Worm (Caenorhabditis elegans): ENCODE results near the gene snf-12.

snf-12 gene

ce11 chrX:9034310-9034709 lies 5.0 kb downstream of the snf-12 start, which contains the start of gene nep-22:
Gene nep-22, plus strand, starts transcription at chrX:9034554.
- TF ChIP-seq tab-1 (GFP tag; IDR thresholded peaks at IDR 0.05), result no peak
- TF ChIP-seq T22C8.4 (GFP tag; IDR thresholded peaks at IDR 0.05), result no peak
- no peak for TF ChIP-seq med-1 (GFP tag; optimal IDR thresholded peaks at IDR 0.05; ENCODE audit: insufficient read depth)
- TF ChIP-seq ztf-23 (GFP tag; IDR thresholded peaks at IDR 0.05), result no peak
- no peak for TF ChIP-seq ztf-29 (GFP tag; IDR thresholded peaks at IDR 0.05)
- no peak for TF ChIP-seq ref-1 (GFP tag; conservative IDR thresholded peaks at IDR 0.05)
- TF ChIP-seq flt-1 (GFP tag; IDR thresholded peaks at IDR 0.05), result no peak
- no peak for TF ChIP-seq cog-1 (tag; optimal IDR thresholded peaks at IDR 0.05)
- no peak for TF ChIP-seq klf-2 (GFP tag; conservative IDR thresholded peaks at IDR 0.05)

DNA sequence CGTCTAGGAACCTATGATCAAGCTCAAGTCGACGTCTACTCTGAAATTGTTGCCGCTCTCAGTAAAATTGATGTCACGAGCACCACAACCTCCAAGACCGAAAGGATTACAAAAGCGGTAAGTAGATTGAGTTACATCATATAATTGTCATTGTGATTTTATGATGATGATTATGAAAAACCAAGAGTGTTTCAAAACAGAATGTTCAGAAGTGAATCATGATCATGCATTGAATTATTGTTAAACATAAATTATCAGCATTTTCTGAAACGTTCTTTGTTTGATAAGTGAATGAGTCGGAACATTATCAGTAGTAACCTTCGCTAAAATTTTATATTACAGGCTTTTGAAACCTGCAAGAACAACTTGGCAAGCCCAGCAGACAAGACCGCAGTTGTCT lies 5.9 kb downstream of the snf-12 start:
- TF ChIP-seq klf-2 (GFP tag; conservative IDR thresholded peaks at IDR 0.05) (no peak), ztf-23 (GFP tag; IDR thresholded peaks at IDR 0.05) (no peak), ref-1 (GFP tag; conservative IDR thresholded peaks at IDR 0.05) (no peak), T22C8.4 (GFP tag; IDR thresholded peaks at IDR 0.05) (no peak), tab-1 (GFP tag; IDR thresholded peaks at IDR 0.05) (no peak), ztf-29 (GFP tag; IDR thresholded peaks at IDR 0.05) (no peak), cog-1 (tag; optimal IDR thresholded peaks at IDR 0.05) (no peak), med-1 (GFP tag; optimal IDR thresholded peaks at IDR 0.05; ENCODE audit: insufficient read depth) (no peak), flt-1 (GFP tag; IDR thresholded peaks at IDR 0.05) (no peak)

DNA sequence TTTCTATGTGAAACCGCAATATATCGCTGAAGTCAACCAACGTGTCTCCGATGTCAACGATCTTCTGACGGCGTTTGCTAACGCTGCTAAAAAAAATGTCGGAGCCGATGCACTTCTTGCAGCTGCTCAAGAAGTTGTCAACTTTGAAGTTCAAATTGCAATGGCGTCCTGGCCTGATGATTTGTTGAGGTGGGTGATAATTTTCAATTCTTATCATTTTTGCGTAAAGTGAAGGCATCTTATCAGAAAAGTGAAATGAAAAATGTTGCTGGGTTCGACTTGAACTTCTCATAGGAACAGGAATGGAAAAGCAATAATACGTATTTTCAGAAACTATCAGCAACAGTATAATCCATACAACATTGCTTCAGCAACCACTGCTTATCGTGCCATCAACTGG lies 7.0 kb downstream of the snf-12 start:
- no peak for TF ChIP-seq ztf-23 (GFP tag; IDR thresholded peaks at IDR 0.05)
- TF ChIP-seq tab-1 (GFP tag; IDR thresholded peaks at IDR 0.05), result no peak
- TF ChIP-seq ztf-29 (GFP tag; IDR thresholded peaks at IDR 0.05), result no peak
- no peak for TF ChIP-seq cog-1 (tag; optimal IDR thresholded peaks at IDR 0.05)
- no peak for TF ChIP-seq flt-1 (GFP tag; IDR thresholded peaks at IDR 0.05)
- TF ChIP-seq ref-1 (GFP tag; conservative IDR thresholded peaks at IDR 0.05), result no peak
- TF ChIP-seq med-1 (GFP tag; optimal IDR thresholded peaks at IDR 0.05; ENCODE audit: insufficient read depth), result no peak
- TF ChIP-seq klf-2 (GFP tag; conservative IDR thresholded peaks at IDR 0.05), result no peak
- TF ChIP-seq T22C8.4 (GFP tag; IDR thresholded peaks at IDR 0.05), result no peak

DNA sequence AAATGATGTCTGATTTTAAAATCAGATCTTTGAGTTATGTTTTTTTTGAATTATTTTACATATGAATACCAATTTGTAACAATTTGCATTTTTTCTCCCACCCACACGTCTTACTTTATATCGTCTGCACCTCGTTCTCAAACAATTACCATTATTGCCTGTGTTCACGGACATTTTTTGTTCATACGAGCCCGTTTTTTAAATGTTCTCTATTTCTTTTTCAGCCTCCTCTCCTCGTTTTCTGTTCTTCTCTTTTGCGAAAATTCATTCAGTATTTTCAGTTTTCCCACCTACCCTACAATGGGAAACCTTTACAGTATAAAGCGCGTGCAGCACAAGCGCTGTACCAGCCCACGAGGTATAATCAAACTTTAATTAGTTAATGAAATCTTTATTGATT lies 16.6 kb downstream of the snf-12 start, which contains the start of gene prdm-14:
Gene prdm-14, plus strand, starts transcription at position 301 of the 400 bp plus-strand sequence.
- no peak for TF ChIP-seq flt-1 (GFP tag; IDR thresholded peaks at IDR 0.05)
- TF ChIP-seq T22C8.4 (GFP tag; IDR thresholded peaks at IDR 0.05), result no peak
- no peak for TF ChIP-seq ztf-23 (GFP tag; IDR thresholded peaks at IDR 0.05)
- no peak for TF ChIP-seq cog-1 (tag; optimal IDR thresholded peaks at IDR 0.05)
- TF ChIP-seq tab-1 (GFP tag; IDR thresholded peaks at IDR 0.05), result no peak
- no peak for TF ChIP-seq klf-2 (GFP tag; conservative IDR thresholded peaks at IDR 0.05)
- no peak for TF ChIP-seq ztf-29 (GFP tag; IDR thresholded peaks at IDR 0.05)
- TF ChIP-seq ref-1 (GFP tag; conservative IDR thresholded peaks at IDR 0.05), result no peak
- no peak for TF ChIP-seq med-1 (GFP tag; optimal IDR thresholded peaks at IDR 0.05; ENCODE audit: insufficient read depth)

ce11 chrX:9048657-9049056 lies 19.4 kb downstream of the snf-12 start, which contains the start of gene F47E1.20:
Gene F47E1.20, plus strand, starts transcription at chrX:9048957.
- TF ChIP-seq flt-1 (GFP tag; IDR thresholded peaks at IDR 0.05), result no peak
- no peak for TF ChIP-seq tab-1 (GFP tag; IDR thresholded peaks at IDR 0.05)

- TF ChIP-seq tab-1 (GFP tag; IDR thresholded peaks at IDR 0.05) (no peak), klf-2 (GFP tag; conservative IDR thresholded peaks at IDR 0.05) (no peak)
These were observed 24.2 kb downstream of the snf-12 start for ce11 chrX:9053426-9053825.

DNA sequence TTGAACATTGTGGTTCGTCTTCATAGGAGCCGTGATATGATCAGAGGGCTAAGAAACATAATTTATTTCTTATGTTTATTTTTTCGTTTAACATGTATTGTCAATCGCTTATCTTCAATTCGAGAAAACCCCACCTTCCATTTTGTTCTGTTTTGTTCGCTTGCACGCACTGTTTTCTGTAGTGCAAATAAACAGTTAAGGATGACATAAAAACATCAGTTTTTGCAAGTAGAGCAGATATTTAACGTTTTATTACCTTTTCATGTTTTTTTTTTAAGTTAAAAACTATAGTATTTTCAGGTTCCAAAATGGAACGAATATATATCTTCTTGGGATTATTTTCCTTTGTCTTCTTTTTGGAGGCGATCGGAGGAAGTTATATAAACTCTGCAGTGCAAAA lies 28.1 kb downstream of the snf-12 start, which contains the start of gene F47E1.2:
Gene F47E1.2, plus strand, starts transcription at position 301 of the 400 bp plus-strand sequence.
- TF ChIP-seq cog-1 (tag; optimal IDR thresholded peaks at IDR 0.05) (no peak), ref-1 (GFP tag; conservative IDR thresholded peaks at IDR 0.05) (no peak), med-1 (GFP tag; optimal IDR thresholded peaks at IDR 0.05; ENCODE audit: insufficient read depth) (no peak), flt-1 (GFP tag; IDR thresholded peaks at IDR 0.05) (no peak), T22C8.4 (GFP tag; IDR thresholded peaks at IDR 0.05) (no peak), tab-1 (GFP tag; IDR thresholded peaks at IDR 0.05) (no peak)

- no peak for TF ChIP-seq klf-2 (GFP tag; conservative IDR thresholded peaks at IDR 0.05)
- no peak for TF ChIP-seq T22C8.4 (GFP tag; IDR thresholded peaks at IDR 0.05)
- no peak for TF ChIP-seq ztf-29 (GFP tag; IDR thresholded peaks at IDR 0.05)
- TF ChIP-seq flt-1 (GFP tag; IDR thresholded peaks at IDR 0.05), result no peak
- no peak for TF ChIP-seq cog-1 (tag; optimal IDR thresholded peaks at IDR 0.05)
- no peak for TF ChIP-seq tab-1 (GFP tag; IDR thresholded peaks at IDR 0.05)
- no peak for TF ChIP-seq med-1 (GFP tag; optimal IDR thresholded peaks at IDR 0.05; ENCODE audit: insufficient read depth)
- no peak for TF ChIP-seq ztf-23 (GFP tag; IDR thresholded peaks at IDR 0.05)
These were observed 33.3 kb downstream of the snf-12 start, which contains the start of gene F47E1.4 for ce11 chrX:9062523-9062922. Gene F47E1.4, plus strand, starts transcription at chrX:9062823.

ce11 chrX:9063439-9063838 lies 34.2 kb downstream of the snf-12 start:
- no peak for TF ChIP-seq cog-1 (tag; optimal IDR thresholded peaks at IDR 0.05)
- TF ChIP-seq ztf-29 (GFP tag; IDR thresholded peaks at IDR 0.05), result no peak
- no peak for TF ChIP-seq flt-1 (GFP tag; IDR thresholded peaks at IDR 0.05)
- no peak for TF ChIP-seq ztf-23 (GFP tag; IDR thresholded peaks at IDR 0.05)
- no peak for TF ChIP-seq ref-1 (GFP tag; conservative IDR thresholded peaks at IDR 0.05)
- no peak for TF ChIP-seq med-1 (GFP tag; optimal IDR thresholded peaks at IDR 0.05; ENCODE audit: insufficient read depth)
- TF ChIP-seq T22C8.4 (GFP tag; IDR thresholded peaks at IDR 0.05), result no peak
- TF ChIP-seq tab-1 (GFP tag; IDR thresholded peaks at IDR 0.05), result no peak
- TF ChIP-seq klf-2 (GFP tag; conservative IDR thresholded peaks at IDR 0.05), result no peak

DNA sequence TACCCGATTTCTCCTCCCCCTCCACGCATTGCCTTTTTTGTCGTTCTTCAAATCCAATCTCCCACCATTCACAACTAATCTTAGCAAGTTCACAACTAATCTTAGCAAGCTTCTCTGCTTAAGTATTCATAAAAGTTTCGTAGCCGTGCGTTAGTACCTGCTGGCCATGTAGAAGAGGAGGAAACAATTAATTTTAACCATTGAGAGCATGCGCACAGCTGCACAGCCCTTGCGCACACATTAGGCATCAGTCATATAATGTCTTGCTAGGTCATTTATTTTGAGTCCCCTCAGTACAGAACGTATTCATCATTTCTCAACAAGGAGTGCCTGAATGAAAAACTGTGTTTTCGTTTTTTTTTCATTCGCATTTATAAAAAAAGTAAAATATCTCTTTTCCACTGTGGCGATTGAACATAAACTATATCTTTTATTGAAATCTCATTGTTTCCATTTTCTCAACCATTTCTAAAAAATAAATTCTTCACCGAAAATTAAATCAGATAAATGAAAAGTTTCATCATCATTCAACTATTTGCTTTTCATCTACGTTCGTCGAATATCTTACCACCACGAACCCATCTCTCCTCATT lies 38.1 kb downstream of the snf-12 start:
- TF ChIP-seq klf-2 (GFP tag; conservative IDR thresholded peaks at IDR 0.05) (no peak), ztf-29 (GFP tag; IDR thresholded peaks at IDR 0.05) (no peak), cog-1 (tag; optimal IDR thresholded peaks at IDR 0.05) (no peak), flt-1 (GFP tag; IDR thresholded peaks at IDR 0.05) (no peak), med-1 (GFP tag; optimal IDR thresholded peaks at IDR 0.05; ENCODE audit: insufficient read depth) (no peak), ref-1 (GFP tag; conservative IDR thresholded peaks at IDR 0.05) (no peak), T22C8.4 (GFP tag; IDR thresholded peaks at IDR 0.05) (no peak), tab-1 (GFP tag; IDR thresholded peaks at IDR 0.05) (no peak), ztf-23 (GFP tag; IDR thresholded peaks at IDR 0.05) (no peak)
